Fruit fly (Drosophila melanogaster): ENCODE data around the gene CG13126.
A peak's percentile ranks its signal among the peaks of the same experiment; 100 is the strongest.

Gene CG13126

DNA sequence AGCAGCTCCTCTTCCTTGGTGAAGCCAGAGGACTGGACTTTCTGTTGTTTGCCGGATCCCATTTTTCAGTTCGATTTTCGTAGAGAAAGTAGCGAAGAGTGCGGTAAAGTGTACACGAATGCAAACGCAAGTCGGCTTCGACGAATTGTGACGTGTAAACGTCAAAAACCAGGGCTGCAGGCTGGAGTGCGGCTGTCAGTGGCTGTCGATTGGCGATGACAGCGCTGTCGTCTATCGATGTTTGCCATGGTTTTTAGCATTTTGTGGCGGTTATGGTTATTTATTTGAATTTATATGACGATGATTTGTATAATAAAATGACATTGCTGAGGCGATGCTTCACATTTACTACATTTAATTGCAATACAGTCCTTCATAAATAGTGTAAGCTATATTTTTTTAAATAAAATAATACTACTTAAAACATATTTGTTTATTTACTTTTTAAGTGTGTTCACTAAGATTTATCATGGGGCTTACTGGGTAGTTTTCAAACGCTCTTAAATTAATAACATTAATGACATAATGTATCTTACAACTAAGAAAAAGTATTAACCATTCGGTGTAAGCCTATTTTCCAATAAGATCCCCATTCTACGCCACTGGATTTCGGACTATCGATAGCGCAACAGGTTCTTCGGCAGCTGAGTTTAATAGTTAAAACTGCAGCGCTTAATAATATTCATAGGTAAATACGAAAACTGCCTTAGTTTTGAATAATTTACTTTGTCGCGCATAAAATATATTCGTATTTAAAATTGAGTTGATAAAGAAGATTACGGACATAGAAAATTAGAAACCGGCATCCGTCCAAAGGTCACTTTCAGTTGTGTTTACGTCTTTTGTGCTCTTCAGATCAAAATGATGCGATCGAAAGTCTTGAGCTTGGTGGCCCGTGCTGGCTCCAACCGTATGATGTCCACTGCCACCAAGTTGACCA is 35.7 kb downstream of the CG13126 start, which contains the start of the genes CG5885 and CG4598:
TSS of gene CG5885 (minus strand) at position 311 of the 940 bp plus-strand sequence.
TSS of gene CG4598 (plus strand) at position 599 of the 940 bp plus-strand sequence.
- TF ChIP-seq bab1 (GFP tag; optimal IDR thresholded peaks at IDR 0.05) (peak; percentile 45), CG7045 (GFP tag; optimal IDR thresholded peaks at IDR 0.05) (peak; percentile 68), CG11617 (GFP tag; optimal IDR thresholded peaks at IDR 0.05) (peak; percentile 79), kay (GFP tag; ENCODE audit: borderline replicate concordance) (no peak), CG14711 (tag; optimal IDR thresholded peaks at IDR 0.05) (peak; percentile 42), cnc (optimal IDR thresholded peaks at IDR 0.05) (no peak), Hr96 (GFP tag; optimal IDR thresholded peaks at IDR 0.05) (peak; percentile 62), toe (GFP tag; optimal IDR thresholded peaks at IDR 0.05) (peak; percentile 76), Clk (GFP tag; optimal IDR thresholded peaks at IDR 0.05) (peak; percentile 23), CG5204 (GFP tag; optimal IDR thresholded peaks at IDR 0.05) (peak; percentile 63), cic (GFP tag; optimal IDR thresholded peaks at IDR 0.05) (peak; percentile 33), CG33017 (tag; optimal IDR thresholded peaks at IDR 0.05) (peak; percentile 77), tj (GFP tag; optimal IDR thresholded peaks at IDR 0.05) (peak; percentile 46), CG12768 (GFP tag; optimal IDR thresholded peaks at IDR 0.05) (peak; percentile 77), Mnt (GFP tag; optimal IDR thresholded peaks at IDR 0.05) (peak; percentile 18), Crg-1 (GFP tag; optimal IDR thresholded peaks at IDR 0.05) (peak; percentile 34), ovo (GFP tag; optimal IDR thresholded peaks at IDR 0.05) (no peak), CG1620 (GFP tag; optimal IDR thresholded peaks at IDR 0.05) (peak; percentile 60), pad (GFP tag; optimal IDR thresholded peaks at IDR 0.05) (peak; percentile 23), CG7101 (tag; optimal IDR thresholded peaks at IDR 0.05) (peak; percentile 70)

DNA sequence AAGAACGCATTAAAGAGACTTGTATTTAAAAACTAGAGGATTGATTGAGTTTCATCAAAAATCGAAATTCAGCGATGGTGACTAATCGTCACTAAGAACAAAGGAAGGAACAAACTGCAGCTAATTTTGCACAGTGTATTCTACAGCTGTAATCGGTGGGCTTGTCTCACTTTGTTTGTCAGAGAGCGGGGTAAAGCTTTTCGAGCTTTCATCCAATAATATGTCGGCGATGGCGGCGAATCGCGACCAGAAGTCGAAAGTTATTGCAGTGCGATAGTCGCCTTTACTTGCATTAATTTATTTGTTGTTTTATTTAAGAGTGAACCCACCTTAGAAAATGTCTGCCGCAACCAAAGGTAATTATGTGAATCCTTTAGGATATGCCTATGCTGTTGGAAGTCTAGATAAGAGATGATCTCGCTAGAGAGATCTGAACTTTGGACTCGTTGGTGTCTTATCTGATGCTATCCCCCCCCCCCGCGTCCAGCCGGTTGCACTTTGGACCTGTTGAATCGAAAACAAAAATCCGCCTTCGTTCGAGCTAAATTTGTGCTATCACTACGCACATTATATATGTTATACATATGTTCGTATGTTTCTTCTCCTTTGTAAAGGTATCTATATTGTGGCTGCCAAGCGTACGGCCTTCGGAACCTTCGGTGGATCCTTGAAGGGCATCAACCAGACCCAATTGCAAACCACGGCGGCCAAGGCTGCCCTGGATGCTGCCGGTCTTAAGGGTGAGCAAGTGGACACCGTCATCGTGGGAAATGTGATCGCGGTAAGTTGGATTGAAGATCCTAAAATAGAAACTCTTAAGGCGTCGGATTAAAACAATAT is 38.8 kb downstream of the CG13126 start, which contains the start of gene yip2:
TSS of gene yip2 (plus strand) at position 243 of the 840 bp plus-strand sequence.
- peak; percentile 49 for TF ChIP-seq ovo (GFP tag; optimal IDR thresholded peaks at IDR 0.05)
- peak; percentile 65 for TF ChIP-seq Crg-1 (GFP tag; optimal IDR thresholded peaks at IDR 0.05)
- peak; percentile 93 for TF ChIP-seq CG7045 (GFP tag; optimal IDR thresholded peaks at IDR 0.05)
- TF ChIP-seq Clk (GFP tag; optimal IDR thresholded peaks at IDR 0.05): peak; percentile 90
- peak; percentile 82 for TF ChIP-seq Mnt (GFP tag; optimal IDR thresholded peaks at IDR 0.05)
- TF ChIP-seq tj (GFP tag; optimal IDR thresholded peaks at IDR 0.05): peak; percentile 88
- TF ChIP-seq cnc (optimal IDR thresholded peaks at IDR 0.05): peak in 1 of 2 experiments; percentile 7
- TF ChIP-seq kay (GFP tag; ENCODE audit: borderline replicate concordance): no peak
- peak; percentile 74 for TF ChIP-seq CG33017 (tag; optimal IDR thresholded peaks at IDR 0.05)
- TF ChIP-seq CG12768 (GFP tag; optimal IDR thresholded peaks at IDR 0.05): peak; percentile 100
- TF ChIP-seq CG11617 (GFP tag; optimal IDR thresholded peaks at IDR 0.05): peak; percentile 95
- peak; percentile 99 for TF ChIP-seq toe (GFP tag; optimal IDR thresholded peaks at IDR 0.05)
- TF ChIP-seq CG5204 (GFP tag; optimal IDR thresholded peaks at IDR 0.05): peak; percentile 97
- TF ChIP-seq CG7101 (tag; optimal IDR thresholded peaks at IDR 0.05): peak; percentile 70
- peak; percentile 81 for TF ChIP-seq bab1 (GFP tag; optimal IDR thresholded peaks at IDR 0.05)
- peak; percentile 50 for TF ChIP-seq CG1620 (GFP tag; optimal IDR thresholded peaks at IDR 0.05)
- peak; percentile 61 for TF ChIP-seq pad (GFP tag; optimal IDR thresholded peaks at IDR 0.05)
- TF ChIP-seq cic (GFP tag; optimal IDR thresholded peaks at IDR 0.05): peak; percentile 91
- peak; percentile 99 for TF ChIP-seq Hr96 (GFP tag; optimal IDR thresholded peaks at IDR 0.05)
- peak; percentile 45 for TF ChIP-seq CG14711 (tag; optimal IDR thresholded peaks at IDR 0.05)

DNA sequence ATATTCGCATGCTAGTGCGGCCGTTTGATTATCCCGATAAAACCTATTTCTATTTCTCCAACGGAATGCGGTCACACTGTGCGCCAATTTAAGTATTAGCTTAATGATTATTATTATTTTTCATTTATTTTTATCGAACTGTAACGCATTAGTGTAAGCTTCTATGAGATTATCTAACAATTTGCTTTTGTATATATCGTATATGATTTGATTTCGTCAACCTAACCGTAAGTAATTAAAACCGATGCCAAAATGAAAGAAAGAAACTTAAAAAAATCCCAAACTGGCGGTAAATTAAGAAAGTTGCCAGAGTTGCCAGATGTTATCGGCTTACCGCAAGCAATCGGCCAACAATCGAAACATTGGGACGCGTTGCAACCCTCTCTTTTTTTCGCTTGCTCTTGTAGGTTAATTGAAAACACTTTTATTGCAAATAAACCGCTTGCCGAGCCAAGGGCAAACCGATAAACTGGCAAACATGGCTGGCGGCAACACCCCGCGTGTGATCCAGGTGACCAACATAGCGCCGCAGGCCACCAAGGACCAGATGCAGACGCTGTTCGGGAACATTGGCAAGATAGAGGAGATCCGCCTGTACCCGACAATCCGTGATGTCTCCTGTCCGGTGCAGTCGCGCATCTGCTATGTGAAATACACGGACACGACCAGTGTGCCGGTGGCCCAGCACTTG is 41.3 kb downstream of the CG13126 start, which contains the start of the genes Etl1 and Srp54:
TSS of gene Etl1 (minus strand) at position 39 of the 691 bp plus-strand sequence.
TSS of gene Srp54 (plus strand) at position 342 of the 691 bp plus-strand sequence.
- no peak for TF ChIP-seq pad (GFP tag; optimal IDR thresholded peaks at IDR 0.05)
- no peak for TF ChIP-seq ovo (GFP tag; optimal IDR thresholded peaks at IDR 0.05)
- no peak for TF ChIP-seq tj (GFP tag; optimal IDR thresholded peaks at IDR 0.05)
- no peak for TF ChIP-seq cnc (optimal IDR thresholded peaks at IDR 0.05)
- TF ChIP-seq Hr96 (GFP tag; optimal IDR thresholded peaks at IDR 0.05): peak; percentile 21
- TF ChIP-seq Mnt (GFP tag; optimal IDR thresholded peaks at IDR 0.05): peak; percentile 17
- peak; percentile 95 for TF ChIP-seq CG14711 (tag; optimal IDR thresholded peaks at IDR 0.05)

DNA sequence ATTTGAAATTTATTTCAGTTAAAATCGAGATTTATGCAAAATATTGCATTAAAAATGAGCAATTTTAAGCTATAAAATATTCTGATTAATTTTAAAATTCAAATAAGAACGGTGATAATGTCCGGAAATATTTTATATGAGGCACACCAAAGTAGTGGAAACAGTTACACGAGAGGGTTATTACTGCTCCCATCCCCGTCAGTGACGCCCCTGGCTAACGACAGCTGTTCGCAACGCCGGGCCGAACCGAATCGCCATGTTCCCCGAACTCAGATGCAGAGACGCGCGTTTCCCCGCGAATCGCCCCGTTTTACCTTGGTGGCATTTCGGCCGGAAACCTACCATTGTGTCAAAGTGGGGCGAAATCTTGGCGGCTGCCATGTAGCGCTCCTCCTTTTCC is 42.2 kb downstream of the CG13126 start:
- peak; percentile 24 for TF ChIP-seq bab1 (GFP tag; optimal IDR thresholded peaks at IDR 0.05)
- TF ChIP-seq toe (GFP tag; optimal IDR thresholded peaks at IDR 0.05): no peak
- TF ChIP-seq CG12768 (GFP tag; optimal IDR thresholded peaks at IDR 0.05): peak; percentile 17
- no peak for TF ChIP-seq Crg-1 (GFP tag; optimal IDR thresholded peaks at IDR 0.05)
- TF ChIP-seq tj (GFP tag; optimal IDR thresholded peaks at IDR 0.05): no peak
- TF ChIP-seq cnc (optimal IDR thresholded peaks at IDR 0.05): no peak
- no peak for TF ChIP-seq CG1620 (GFP tag; optimal IDR thresholded peaks at IDR 0.05)
